Worm (Caenorhabditis elegans): ENCODE data around the gene tre-3.

- TF ChIP-seq snpc-4 (tag; optimal IDR thresholded peaks at IDR 0.05) (peak; percentile 36), nhr-71 (tag; optimal IDR thresholded peaks at IDR 0.05) (peak; percentile 72), nhr-76 (tag; optimal IDR thresholded peaks at IDR 0.05) (no peak)
Observed at ce11 chrV:11733460-11733859, 17.8 kb upstream of the tre-3 start, which contains the start of gene npp-22.
